Worm (Caenorhabditis elegans) whole organism, late embryonic: ENCODE measurements around the gene T25B2.3.

Experiments used
- C08G9.2 ChIP-seq: sonication (generic microtip); optimal IDR thresholded peaks from 2 replicates; lab custom pipeline; 2016; ENCODE audit warnings: mild to moderate bottlenecking, missing genetic modification characterization, moderate library complexity, missing compliant biosample characterization
- F13H6.1 ChIP-seq: sonication (generic microtip); optimal IDR thresholded peaks from 2 replicates; lab custom pipeline; 2016; ENCODE audit warnings: missing genetic modification characterization, missing compliant biosample characterization
- K02D7.2 ChIP-seq: sonication (generic microtip); optimal IDR thresholded peaks from 2 replicates; lab custom pipeline; 2017; ENCODE audit warnings: mild to moderate bottlenecking, missing genetic modification characterization, missing compliant biosample characterization
- ama-1 ChIP-seq: fragments of 150-350 bp; optimal IDR thresholded peaks from 2 replicates; lab custom pipeline; 2014
- ceh-14 ChIP-seq: sonication (generic microtip); optimal IDR thresholded peaks from 2 replicates; lab custom pipeline; 2016; ENCODE audit warnings: missing genotype, missing genetic modification characterization, missing compliant biosample characterization
- ceh-18 ChIP-seq: sonication (generic microtip); optimal IDR thresholded peaks from 2 replicates; lab custom pipeline; 2016; ENCODE audit warnings: missing genetic modification characterization, missing compliant biosample characterization
- ceh-22 ChIP-seq: sonication (generic microtip); optimal IDR thresholded peaks from 2 replicates; lab custom pipeline; 2017; ENCODE audit warnings: missing biosample characterization, missing genetic modification characterization
- ceh-30 ChIP-seq: fragments of 150-350 bp; optimal IDR thresholded peaks from 2 replicates; lab custom pipeline; 2014; ENCODE audit warnings: missing biosample characterization, missing genetic modification characterization
- ceh-31 ChIP-seq: sonication (generic microtip); optimal IDR thresholded peaks from 2 replicates; lab custom pipeline; 2016; ENCODE audit warnings: missing genetic modification characterization, missing compliant biosample characterization
- ceh-48 ChIP-seq: sonication (generic microtip); optimal IDR thresholded peaks from 2 replicates; lab custom pipeline; 2016; ENCODE audit warnings: missing genetic modification characterization, inconsistent platforms, missing compliant biosample characterization
- ceh-9 ChIP-seq: sonication (generic microtip); optimal IDR thresholded peaks from 2 replicates; lab custom pipeline; 2016; ENCODE audit warnings: mild to moderate bottlenecking, missing genetic modification characterization, inconsistent platforms, missing compliant biosample characterization
- che-1 ChIP-seq: sonication (generic microtip); optimal IDR thresholded peaks from 2 replicates; lab custom pipeline; 2016; ENCODE audit warnings: mild to moderate bottlenecking, missing genetic modification characterization, missing compliant biosample characterization
- dve-1 ChIP-seq: sonication (generic microtip); optimal IDR thresholded peaks from 2 replicates; lab custom pipeline; 2017; ENCODE audit warnings: antibody characterized with exemption, mild to moderate bottlenecking, missing genetic modification characterization, missing compliant biosample characterization
- elt-2 ChIP-seq: sonication (generic microtip); optimal IDR thresholded peaks from 2 replicates; lab custom pipeline; 2016; ENCODE audit warnings: missing genetic modification reagents, missing genetic modification characterization, missing compliant biosample characterization
- ets-4 ChIP-seq: sonication (generic microtip); optimal IDR thresholded peaks from 2 replicates; lab custom pipeline; 2016; ENCODE audit warnings: missing genetic modification characterization, missing compliant biosample characterization
- eyg-1 ChIP-seq: sonication (generic microtip); optimal IDR thresholded peaks from 2 replicates; lab custom pipeline; 2016; ENCODE audit warnings: missing genotype, missing genetic modification characterization, missing compliant biosample characterization
- fkh-6 ChIP-seq: sonication (generic microtip); optimal IDR thresholded peaks from 2 replicates; lab custom pipeline; 2016; ENCODE audit warnings: missing genetic modification characterization, missing compliant biosample characterization
- gmeb-2 ChIP-seq: sonication (generic microtip); optimal IDR thresholded peaks from 2 replicates; lab custom pipeline; 2016; ENCODE audit warnings: missing genetic modification characterization, inconsistent platforms, missing compliant biosample characterization
- hlh-15 ChIP-seq: sonication (generic microtip); optimal IDR thresholded peaks from 2 replicates; lab custom pipeline; 2016; ENCODE audit warnings: missing genetic modification characterization, missing compliant biosample characterization
- hlh-6 ChIP-seq: sonication (generic microtip); optimal IDR thresholded peaks from 2 replicates; lab custom pipeline; 2016; ENCODE audit warnings: missing genotype, missing genetic modification characterization, missing compliant biosample characterization
- hlh-8 ChIP-seq: sonication (generic microtip); optimal IDR thresholded peaks from 2 replicates; lab custom pipeline; 2016; ENCODE audit warnings: missing genotype, missing genetic modification characterization, missing compliant biosample characterization
- lim-6 ChIP-seq: sonication (generic microtip); optimal IDR thresholded peaks from 2 replicates; lab custom pipeline; 2016; ENCODE audit warnings: missing genetic modification characterization, missing compliant biosample characterization
- lin-11 ChIP-seq: fragments of 200-800 bp; sonication (Bioruptor generic); optimal IDR thresholded peaks from 2 replicates; lab custom pipeline; 2018; ENCODE audit warnings: mild to moderate bottlenecking, missing genetic modification characterization, missing compliant biosample characterization
- madf-2 ChIP-seq: sonication (generic microtip); optimal IDR thresholded peaks from 2 replicates; lab custom pipeline; 2017; ENCODE audit warnings: missing genetic modification characterization, missing compliant biosample characterization
- mec-3 ChIP-seq: sonication (generic microtip); optimal IDR thresholded peaks from 2 replicates; lab custom pipeline; 2016; ENCODE audit warnings: borderline replicate concordance, missing genetic modification characterization, missing compliant biosample characterization
- nhr-11 ChIP-seq: fragments of 150-350 bp; optimal IDR thresholded peaks from 2 replicates; lab custom pipeline; 2014; ENCODE audit warnings: missing biosample characterization, missing genetic modification characterization
- nhr-232 ChIP-seq: sonication (generic microtip); optimal IDR thresholded peaks from 2 replicates; lab custom pipeline; 2016; ENCODE audit warnings: missing genetic modification characterization, missing compliant biosample characterization
- npax-4 ChIP-seq: sonication (generic microtip); optimal IDR thresholded peaks from 2 replicates; lab custom pipeline; 2016; ENCODE audit warnings: missing genetic modification characterization, missing compliant biosample characterization
- pag-3 ChIP-seq: sonication (generic microtip); optimal IDR thresholded peaks from 2 replicates; lab custom pipeline; 2016; ENCODE audit warnings: missing compliant biosample characterization, missing genetic modification characterization, borderline replicate concordance
- pat-9 ChIP-seq: fragments of 200-800 bp; sonication (Bioruptor generic); optimal IDR thresholded peaks from 2 replicates; lab custom pipeline; 2018; ENCODE audit warnings: mild to moderate bottlenecking, missing genetic modification characterization, moderate library complexity, missing compliant biosample characterization
- pax-1 ChIP-seq: fragments of 150-350 bp; optimal IDR thresholded peaks from 2 replicates; lab custom pipeline; 2014; ENCODE audit warnings: missing biosample characterization, missing genetic modification characterization
- pha-2 ChIP-seq: sonication (generic microtip); optimal IDR thresholded peaks from 2 replicates; lab custom pipeline; 2017; ENCODE audit warnings: mild to moderate bottlenecking, missing genetic modification characterization, missing compliant biosample characterization
- pqm-1 ChIP-seq: sonication (generic microtip); optimal IDR thresholded peaks from 2 replicates; lab custom pipeline; 2016; ENCODE audit warnings: missing genetic modification characterization, missing compliant biosample characterization
- ref-2 ChIP-seq: sonication (generic microtip); optimal IDR thresholded peaks from 2 replicates; lab custom pipeline; 2016; ENCODE audit warnings: missing genetic modification characterization, missing compliant biosample characterization
- rnt-1 ChIP-seq: sonication (generic microtip); optimal IDR thresholded peaks from 2 replicates; lab custom pipeline; 2016; ENCODE audit warnings: missing genetic modification characterization, missing compliant biosample characterization
- sdc-2 ChIP-seq: sonication (generic microtip); optimal IDR thresholded peaks from 2 replicates; lab custom pipeline; 2016; ENCODE audit warnings: missing genotype, missing genetic modification characterization, missing compliant biosample characterization
- sox-2 ChIP-seq: fragments of 200-800 bp; sonication (Bioruptor generic); IDR thresholded peaks from 2 replicates; pipeline ENCODE4 v1.3.6; 2022; ENCODE audit warnings: missing genetic modification reagents, missing genetic modification characterization, missing compliant biosample characterization
- sox-4 ChIP-seq: sonication (generic microtip); optimal IDR thresholded peaks from 2 replicates; lab custom pipeline; 2017; ENCODE audit warnings: mild to moderate bottlenecking, missing genetic modification characterization, inconsistent platforms, missing compliant biosample characterization
- syd-9 ChIP-seq: sonication (generic microtip); optimal IDR thresholded peaks from 2 replicates; lab custom pipeline; 2016; ENCODE audit warnings: mild to moderate bottlenecking, missing genetic modification characterization, moderate library complexity, missing compliant biosample characterization
- tbx-7 ChIP-seq: sonication (generic microtip); optimal IDR thresholded peaks from 2 replicates; lab custom pipeline; 2016; ENCODE audit warnings: missing genotype, missing genetic modification characterization, missing compliant biosample characterization
- ttx-3 ChIP-seq: sonication (generic microtip); optimal IDR thresholded peaks from 2 replicates; lab custom pipeline; 2016; ENCODE audit warnings: missing genetic modification reagents, missing genetic modification characterization, missing compliant biosample characterization
- unc-42 ChIP-seq: sonication (generic microtip); optimal IDR thresholded peaks from 2 replicates; lab custom pipeline; 2016; ENCODE audit warnings: missing genotype, missing genetic modification characterization, missing compliant biosample characterization
- unc-55 ChIP-seq: sonication (generic microtip); optimal IDR thresholded peaks from 2 replicates; lab custom pipeline; 2017; ENCODE audit warnings: missing biosample characterization, missing genetic modification reagents, missing genetic modification characterization

T25B2.3 gene

ce11 chrX:6134423-6134822 is 41.5 kb upstream of the T25B2.3 start (continued):
- no peak for TF ChIP-seq pag-3 (tag; lab: Kevin White, UChicago)
- TF ChIP-seq hlh-8: peak; percentile 21
- no peak for TF ChIP-seq npax-4 (tag; lab: Kevin White, UChicago)
- peak; percentile 16 for TF ChIP-seq sdc-2
- TF ChIP-seq madf-2 (tag; lab: Kevin White, UChicago): no peak
- no peak for TF ChIP-seq F13H6.1 (tag; lab: Kevin White, UChicago)
- no peak for TF ChIP-seq gmeb-2 (tag; lab: Kevin White, UChicago)
- TF ChIP-seq pat-9 (tag; lab: Kevin White, UChicago): no peak
- no peak for TF ChIP-seq ceh-30 (tag; lab: Kevin White, UChicago)
- no peak for TF ChIP-seq pha-2 (tag; lab: Kevin White, UChicago)
- no peak for TF ChIP-seq rnt-1 (tag; lab: Kevin White, UChicago)
- peak; percentile 56 for TF ChIP-seq ceh-31
- TF ChIP-seq ref-2: peak; percentile 39
- no peak for TF ChIP-seq ets-4 (tag; lab: Kevin White, UChicago)
- TF ChIP-seq pqm-1: peak; percentile 15
- TF ChIP-seq sox-4 (tag; lab: Kevin White, UChicago): no peak
- no peak for TF ChIP-seq lim-6 (tag; lab: Kevin White, UChicago)
- no peak for TF ChIP-seq ceh-48 (tag; lab: Kevin White, UChicago)
- no peak for TF ChIP-seq K02D7.2 (tag; lab: Kevin White, UChicago)
- peak; percentile 36 for TF ChIP-seq ceh-14 (tag; lab: Kevin White, UChicago)
- TF ChIP-seq lin-11 (tag; lab: Kevin White, UChicago): no peak
- no peak for TF ChIP-seq fkh-6
- TF ChIP-seq nhr-11 (tag; lab: Kevin White, UChicago): no peak
- TF ChIP-seq sox-2: no peak
- no peak for TF ChIP-seq elt-2
- peak; percentile 4 for TF ChIP-seq C08G9.2 (tag; lab: Kevin White, UChicago)
- TF ChIP-seq dve-1 (tag; lab: Kevin White, UChicago): no peak
- TF ChIP-seq ceh-22 (tag; lab: Kevin White, UChicago): no peak
- no peak for TF ChIP-seq nhr-232 (tag; lab: Kevin White, UChicago)
- peak; percentile 40 for TF ChIP-seq ceh-18 (tag; lab: Kevin White, UChicago)
- TF ChIP-seq pax-1: no peak
- no peak for TF ChIP-seq hlh-15
- no peak for TF ChIP-seq ceh-9
- TF ChIP-seq che-1 (tag; lab: Kevin White, UChicago): peak; percentile 28
- no peak for TF ChIP-seq ttx-3 (tag; lab: Kevin White, UChicago)
- TF ChIP-seq unc-42 (tag; lab: Kevin White, UChicago): peak; percentile 48
- peak; percentile 21 for TF ChIP-seq syd-9 (tag; lab: Kevin White, UChicago)
- no peak for TF ChIP-seq eyg-1 (tag; lab: Kevin White, UChicago)
- TF ChIP-seq, all 69 proteins: peak for 19

ce11 chrX:6138243-6138642 is 37.7 kb upstream of the T25B2.3 start, which contains the start of gene Y72A10A.1:
Y72A10A.1 (minus strand) TSS chrX:6138343.
- TF ChIP-seq pag-3 (tag; lab: Kevin White, UChicago) (no peak), fkh-6 (no peak), ets-4 (tag; lab: Kevin White, UChicago) (no peak), hlh-6 (tag; lab: Kevin White, UChicago) (no peak), mec-3 (no peak)

- TF ChIP-seq ama-1 (lab: Kevin White, UChicago): no peak
- TF ChIP-seq tbx-7: no peak
- TF ChIP-seq dve-1 (tag; lab: Kevin White, UChicago): no peak
- TF ChIP-seq unc-55 (GFP tag; lab: Kevin White, UChicago): peak; percentile 82
Observed at ce11 chrX:6145921-6146320, 30.0 kb upstream of the T25B2.3 start.
